Worm (Caenorhabditis elegans) whole organism, early embryonic: Measurements from ENCODE around the gene R13H9.6.
"Not testable (repeated sequence)": the region's sequence is repeated elsewhere in the genome, so short reads cannot be mapped to it uniquely, and the experiment has no call there.

Source experiments
- B0310.2 ChIP-seq: sonication (generic microtip); optimal IDR thresholded peaks from 2 replicates; lab custom pipeline; 2016; ENCODE audit warnings: mild to moderate bottlenecking, missing genetic modification characterization, missing compliant biosample characterization
- F13C5.2 ChIP-seq: sonication (generic microtip); optimal IDR thresholded peaks from 2 replicates; lab custom pipeline; 2017; ENCODE audit warnings: mild to moderate bottlenecking, missing genetic modification characterization, inconsistent platforms, missing compliant biosample characterization
- aly-1 ChIP-seq: sonication (generic microtip); optimal IDR thresholded peaks from 2 replicates; lab custom pipeline; 2016; ENCODE audit warnings: missing genetic modification characterization, missing compliant biosample characterization
- ama-1 ChIP-seq: fragments of 150-350 bp; optimal IDR thresholded peaks from 2 replicates; lab custom pipeline; 2014
- ceh-13 ChIP-seq: fragments of 200-800 bp; sonication (Bioruptor generic); optimal IDR thresholded peaks from 2 replicates; lab custom pipeline; 2018; ENCODE audit warnings: mild to moderate bottlenecking, missing genetic modification characterization, missing compliant biosample characterization
- ceh-36 ChIP-seq: sonication (generic microtip); optimal IDR thresholded peaks from 2 replicates; lab custom pipeline; 2016; ENCODE audit warnings: missing genetic modification characterization, inconsistent platforms, missing compliant biosample characterization
- ets-7 ChIP-seq: sonication (generic microtip); optimal IDR thresholded peaks from 2 replicates; lab custom pipeline; 2016; ENCODE audit warnings: missing genotype, missing genetic modification characterization, missing compliant biosample characterization
- flt-1 ChIP-seq: fragments of 200-800 bp; sonication (Bioruptor generic); IDR thresholded peaks from 2 replicates; pipeline ENCODE4 v1.3.6; 2022; ENCODE audit warnings: missing genetic modification characterization, missing compliant biosample characterization
- hmbx-1 ChIP-seq: sonication (generic microtip); optimal IDR thresholded peaks from 2 replicates; lab custom pipeline; 2016; ENCODE audit warnings: mild to moderate bottlenecking, missing genetic modification characterization, missing compliant biosample characterization
- hmg-4 ChIP-seq: fragments of 200-800 bp; sonication (Bioruptor generic); optimal IDR thresholded peaks from 2 replicates; lab custom pipeline; 2018; ENCODE audit warnings: mild to moderate bottlenecking, missing genetic modification characterization, missing compliant biosample characterization
- hnd-1 ChIP-seq: sonication (generic microtip); optimal IDR thresholded peaks from 2 replicates; lab custom pipeline; 2016; ENCODE audit warnings: missing genetic modification characterization, missing compliant biosample characterization
- pes-1 ChIP-seq: fragments of 200-800 bp; sonication (Bioruptor generic); IDR thresholded peaks from 2 replicates; pipeline ENCODE4 v1.3.6; 2022; ENCODE audit warnings: missing genetic modification reagents, missing genetic modification characterization, missing compliant biosample characterization
- scrt-1 ChIP-seq: fragments of 200-800 bp; sonication (Bioruptor generic); IDR thresholded peaks from 2 replicates; pipeline ENCODE4 v1.3.6; 2022; ENCODE audit warnings: missing genetic modification characterization, missing compliant biosample characterization
- sea-1 ChIP-seq: fragments of 200-800 bp; sonication (Bioruptor generic); conservative IDR thresholded peaks from 2 replicates; pipeline ENCODE4 v1.3.6; 2022; ENCODE audit warnings: missing genetic modification characterization, missing compliant biosample characterization
- tbx-11 ChIP-seq: fragments of 200-800 bp; sonication (Bioruptor generic); IDR thresholded peaks from 2 replicates; pipeline ENCODE4 v1.3.6; 2022; ENCODE audit warnings: missing genetic modification characterization, missing compliant biosample characterization
- tbx-37 ChIP-seq: fragments of 200-800 bp; sonication (Bioruptor generic); conservative IDR thresholded peaks from 2 replicates; pipeline ENCODE4 v1.3.6; 2022; ENCODE audit warnings: missing genetic modification reagents, missing genetic modification characterization, missing compliant biosample characterization
- tra-4 ChIP-seq: sonication (generic microtip); optimal IDR thresholded peaks from 2 replicates; lab custom pipeline; 2017; ENCODE audit warnings: missing genetic modification characterization, missing compliant biosample characterization

Gene R13H9.6

DNA sequence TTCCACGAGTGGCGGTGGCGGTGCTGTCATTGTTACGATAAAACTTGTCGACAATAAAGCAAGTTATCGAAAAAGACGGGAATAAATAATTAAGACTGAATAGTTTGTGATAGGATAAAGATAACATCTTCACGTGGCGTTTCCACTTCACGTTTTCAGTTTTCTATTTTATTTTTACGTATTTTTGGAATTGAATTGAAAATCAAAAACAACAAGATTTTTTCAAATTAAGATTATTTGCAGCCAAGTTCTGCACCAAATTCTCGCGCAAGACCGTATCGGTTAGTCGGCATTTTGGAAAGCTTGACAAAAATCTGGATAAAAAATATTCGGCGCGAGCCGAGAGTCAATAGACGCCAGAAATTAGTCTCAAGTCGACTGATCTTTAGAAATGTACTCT, 1.6 kb downstream of the R13H9.6 start, which contains the start of gene ttbk-2.2:
ttbk-2.2 (minus strand) TSS at position 101 of the 400 bp plus-strand sequence.
- TF ChIP-seq hmbx-1; aly-1; tbx-11 (GFP tag; lab: Robert Waterston, UW): not testable (repeated sequence)

DNA sequence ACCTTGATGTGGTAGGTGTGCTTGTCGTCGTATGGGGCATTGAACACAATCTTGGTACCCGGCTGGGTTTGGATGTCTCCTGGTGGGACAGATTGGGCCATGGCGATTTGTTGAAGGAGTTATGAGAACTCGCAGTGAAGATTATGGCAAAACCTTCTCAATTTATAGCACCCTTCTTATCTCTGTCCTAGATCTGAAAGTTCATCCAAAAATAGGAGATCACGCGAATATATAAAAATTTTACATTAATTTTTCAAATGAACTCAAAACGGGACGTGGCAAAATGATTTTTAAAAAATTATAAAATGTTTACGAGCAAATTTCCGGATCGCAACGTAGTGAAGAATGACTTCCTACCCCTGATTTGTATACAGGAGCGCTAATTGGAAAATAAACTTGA, 3.5 kb downstream of the R13H9.6 start, which contains the start of gene msp-53:
msp-53 (minus strand) TSS at position 101 of the 400 bp plus-strand sequence.
- not testable (repeated sequence) for TF ChIP-seq hmbx-1; scrt-1; tbx-37 (GFP tag; lab: Robert Waterston, UW)

DNA sequence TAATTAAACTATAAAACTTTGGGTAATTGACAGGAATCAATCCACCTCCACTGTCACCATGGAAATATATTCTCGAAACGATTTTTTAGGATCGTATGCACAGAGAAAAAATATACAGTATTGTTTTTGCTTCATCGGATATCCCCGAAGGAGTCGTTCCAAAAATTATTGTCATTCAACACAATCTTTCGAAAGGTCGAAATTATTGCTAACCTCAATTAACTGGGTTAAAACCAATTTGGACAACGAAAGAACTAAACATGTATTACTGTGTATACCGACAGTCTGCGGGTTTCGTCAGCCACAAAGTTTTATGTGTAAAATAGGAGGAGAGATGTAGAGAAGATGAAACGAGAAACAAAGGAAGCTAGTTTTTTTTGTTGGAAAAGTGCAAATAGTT, 5.1 kb downstream of the R13H9.6 start:
- no peak for TF ChIP-seq aly-1
- TF ChIP-seq B0310.2, result no peak
- TF ChIP-seq hnd-1, result no peak
- TF ChIP-seq ama-1 (lab: Kevin White, UChicago), result no peak
- no peak for TF ChIP-seq scrt-1
- no peak for TF ChIP-seq ceh-36 (tag; lab: Kevin White, UChicago)
- no peak for TF ChIP-seq tbx-11 (GFP tag; lab: Robert Waterston, UW)
- TF ChIP-seq F13C5.2, result no peak
- TF ChIP-seq pes-1 (GFP tag; lab: Robert Waterston, UW), result no peak
- no peak for TF ChIP-seq hmg-4 (GFP tag; lab: Kevin White, UChicago)
- no peak for TF ChIP-seq hmbx-1

DNA sequence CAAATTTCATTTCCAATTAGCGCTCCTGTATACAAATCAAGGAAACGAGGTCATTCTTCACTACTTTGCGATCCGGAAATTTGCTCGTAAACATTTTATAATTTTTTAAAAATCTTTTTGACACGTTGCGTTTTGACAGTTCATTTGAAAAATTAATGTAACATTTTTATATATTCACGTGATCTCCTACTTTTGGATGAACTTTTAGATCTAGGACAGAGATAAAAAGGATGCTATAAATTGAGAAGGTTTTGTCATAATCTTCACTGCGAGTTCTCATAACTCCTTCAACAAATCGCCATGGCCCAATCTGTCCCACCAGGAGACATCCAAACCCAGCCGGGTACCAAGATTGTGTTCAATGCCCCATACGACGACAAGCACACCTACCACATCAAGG, 6.2 kb downstream of the R13H9.6 start, which contains the start of gene msp-57:
msp-57 (plus strand) TSS at position 301 of the 400 bp plus-strand sequence.
- TF ChIP-seq hmbx-1; F13C5.2; tbx-37 (GFP tag; lab: Robert Waterston, UW): not testable (repeated sequence)

DNA sequence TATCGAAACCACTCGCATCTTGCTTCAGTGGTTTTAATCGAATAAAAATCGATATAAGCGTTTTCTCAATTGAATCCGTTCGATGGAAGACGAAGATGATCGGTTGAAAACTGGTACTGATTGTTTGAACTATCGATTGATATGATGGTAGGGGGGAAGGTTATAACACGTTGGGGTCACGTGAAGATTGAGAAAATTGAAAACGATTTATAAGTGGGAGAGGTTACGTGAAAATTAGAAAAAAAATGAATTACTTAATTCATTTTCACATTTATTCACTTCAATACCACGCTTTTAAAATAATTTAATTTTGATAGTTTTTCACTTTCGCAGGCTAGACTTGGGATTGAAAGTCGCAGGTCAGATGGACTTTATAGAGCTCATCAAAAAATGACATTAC, 7.5 kb downstream of the R13H9.6 start, which contains the start of gene C09B9.7:
C09B9.7 (minus strand) TSS at position 101 of the 400 bp plus-strand sequence.
- TF ChIP-seq ama-1 (lab: Kevin White, UChicago), result no peak
- no peak for TF ChIP-seq tbx-11 (GFP tag; lab: Robert Waterston, UW)
- TF ChIP-seq sea-1, result no peak
- TF ChIP-seq ceh-36 (tag; lab: Kevin White, UChicago), result no peak
- TF ChIP-seq hmg-4 (GFP tag; lab: Kevin White, UChicago), result no peak
- TF ChIP-seq tra-4, result no peak
- TF ChIP-seq flt-1 (GFP tag; lab: Robert Waterston, UW), result no peak

DNA sequence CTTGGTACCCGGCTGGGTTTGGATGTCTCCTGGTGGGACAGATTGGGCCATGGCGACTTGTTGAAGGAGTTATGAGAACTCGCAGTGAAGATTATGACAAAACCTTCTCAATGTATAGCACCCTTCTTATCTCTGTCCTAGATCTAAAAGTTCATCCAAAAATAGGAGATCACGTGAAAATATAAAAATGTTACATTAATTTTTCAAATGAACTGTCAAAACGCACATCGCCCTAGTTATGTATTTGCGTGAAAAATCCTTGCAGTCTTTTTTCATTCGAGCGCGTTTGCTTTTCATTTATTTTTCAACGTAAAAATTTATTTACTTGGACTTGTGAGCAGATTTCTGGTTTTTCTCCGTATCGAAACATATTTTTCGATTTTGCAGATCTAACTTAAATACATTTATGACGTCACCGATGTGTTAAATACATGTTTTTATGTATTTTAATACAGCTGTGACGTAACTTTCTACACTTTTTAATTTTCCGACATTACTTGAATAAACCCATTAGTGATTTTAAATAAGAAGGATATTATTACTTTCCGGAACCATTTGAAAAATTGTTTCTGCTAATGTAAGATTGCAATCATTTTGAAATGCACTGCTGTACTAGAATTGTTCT, 12.4 kb downstream of the R13H9.6 start, which contains the start of gene msp-55:
msp-55 (minus strand) TSS at position 51 of the 625 bp plus-strand sequence.
- TF ChIP-seq tbx-37 (GFP tag; lab: Robert Waterston, UW) (no peak), aly-1 (no peak), hnd-1 (no peak), B0310.2 (no peak), ceh-36 (tag; lab: Kevin White, UChicago) (no peak), sea-1 (no peak), ceh-13 (GFP tag; lab: Kevin White, UChicago) (no peak), hmg-4 (GFP tag; lab: Kevin White, UChicago) (no peak), tbx-11 (GFP tag; lab: Robert Waterston, UW) (no peak), scrt-1 (no peak), tra-4 (no peak), ama-1 (lab: Kevin White, UChicago) (no peak), hmbx-1 (no peak), flt-1 (GFP tag; lab: Robert Waterston, UW) (no peak), F13C5.2 (no peak), pes-1 (GFP tag; lab: Robert Waterston, UW) (no peak), ets-7 (tag; lab: Kevin White, UChicago) (no peak)

DNA sequence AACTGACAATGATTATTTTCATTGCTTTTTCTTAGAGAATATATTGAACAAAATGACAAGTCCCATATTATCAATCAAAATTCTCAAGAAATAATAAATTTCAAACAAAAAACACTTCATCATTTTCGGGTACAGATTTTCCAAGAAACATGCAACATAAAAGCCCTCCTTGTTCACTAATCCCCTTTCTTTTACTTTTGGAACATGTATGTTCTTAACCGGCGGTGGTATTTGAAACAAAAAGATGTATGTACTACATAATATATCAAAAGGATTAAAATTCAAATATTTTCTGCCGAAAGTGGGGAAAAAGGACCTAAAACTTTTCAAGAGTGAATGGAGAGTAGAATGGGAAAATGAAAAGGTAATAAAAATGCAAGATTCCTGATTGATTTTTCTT, 14.1 kb downstream of the R13H9.6 start:
- TF ChIP-seq ceh-13 (GFP tag; lab: Kevin White, UChicago), result no peak
- TF ChIP-seq tbx-37 (GFP tag; lab: Robert Waterston, UW), result no peak
- no peak for TF ChIP-seq scrt-1
- no peak for TF ChIP-seq aly-1
- TF ChIP-seq hnd-1, result no peak
- no peak for TF ChIP-seq ama-1 (lab: Kevin White, UChicago)
- TF ChIP-seq F13C5.2, result no peak
- TF ChIP-seq tbx-11 (GFP tag; lab: Robert Waterston, UW), result no peak
- TF ChIP-seq pes-1 (GFP tag; lab: Robert Waterston, UW), result no peak

DNA sequence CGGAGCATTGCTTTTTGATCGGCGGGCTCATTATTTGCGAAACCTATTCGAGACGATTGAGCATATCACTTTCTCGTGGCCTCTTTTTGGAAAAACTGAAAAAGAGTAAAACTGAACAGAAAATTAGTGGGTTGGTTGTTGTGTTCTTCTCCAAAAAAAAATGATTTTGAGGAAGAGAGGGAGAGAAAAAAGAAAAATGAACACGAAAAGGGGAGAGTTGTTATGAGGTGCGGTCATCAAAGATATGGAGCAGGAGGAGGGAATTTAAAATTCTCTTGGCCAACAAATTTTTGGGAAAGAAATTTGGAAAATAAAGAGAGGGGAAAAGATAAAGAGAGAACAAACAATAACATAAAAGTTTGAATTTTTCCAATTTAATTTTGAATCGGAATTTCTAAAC, 23.1 kb downstream of the R13H9.6 start, which contains the start of gene hot-9:
hot-9 (minus strand) TSS at position 101 of the 400 bp plus-strand sequence.
- TF ChIP-seq hmbx-1 (no peak), ceh-13 (GFP tag; lab: Kevin White, UChicago) (no peak), hnd-1 (no peak), aly-1 (no peak), F13C5.2 (no peak), flt-1 (GFP tag; lab: Robert Waterston, UW) (no peak), tbx-11 (GFP tag; lab: Robert Waterston, UW) (no peak)

DNA sequence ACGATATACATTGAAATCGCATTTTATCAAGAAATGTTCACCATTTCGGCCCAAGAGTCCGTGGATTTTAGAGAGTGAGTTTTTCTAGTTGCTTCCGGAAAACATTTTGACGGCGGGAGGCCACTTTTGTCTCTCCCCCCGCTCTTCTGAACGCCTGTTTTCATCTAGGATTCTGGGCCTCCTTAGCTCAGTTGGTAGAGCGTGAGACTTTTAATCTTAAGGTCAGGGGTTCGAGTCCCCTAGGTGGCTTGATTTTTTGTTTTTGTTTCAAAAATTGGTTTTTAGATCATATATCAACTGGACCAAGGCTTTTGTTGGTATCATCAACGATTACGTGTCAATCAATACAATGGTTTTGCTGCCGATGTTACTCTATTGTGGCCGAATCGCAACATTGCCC, 29.7 kb downstream of the R13H9.6 start:
- peak; percentile 59 for TF ChIP-seq tbx-11 (GFP tag; lab: Robert Waterston, UW)
- no peak for TF ChIP-seq ama-1 (lab: Kevin White, UChicago)
- peak; percentile 84 for TF ChIP-seq pes-1 (GFP tag; lab: Robert Waterston, UW)
- no peak for TF ChIP-seq aly-1
- no peak for TF ChIP-seq ceh-13 (GFP tag; lab: Kevin White, UChicago)
- peak; percentile 49; the same call in 1 of the 2 replicates for TF ChIP-seq tbx-37 (GFP tag; lab: Robert Waterston, UW)
- no peak for TF ChIP-seq F13C5.2
- peak; percentile 80 for TF ChIP-seq scrt-1
- TF ChIP-seq tra-4, result no peak
- no peak for TF ChIP-seq ets-7 (tag; lab: Kevin White, UChicago)
- no peak for TF ChIP-seq ceh-36 (tag; lab: Kevin White, UChicago)
- TF ChIP-seq flt-1 (GFP tag; lab: Robert Waterston, UW), result peak; percentile 82
- no peak for TF ChIP-seq hnd-1
- peak; percentile 18 for TF ChIP-seq B0310.2
- no peak for TF ChIP-seq hmbx-1
- no peak for TF ChIP-seq hmg-4 (GFP tag; lab: Kevin White, UChicago)
- TF ChIP-seq sea-1, result peak; percentile 74; the same call in 1 of the 2 replicates
